Fruit fly (Drosophila melanogaster) S2 (cell line): Measurements from ENCODE around the gene NimB1.

Experiments
- CG8478 ChIP-seq: fragments of >200 bp; optimal IDR thresholded peaks from 2 replicates; lab custom pipeline; 2018
- CTCF ChIP-seq, 2 experiments: fragments of >200 bp; optimal IDR thresholded peaks; 2 replicates each; lab custom pipeline; 2018

DNA sequence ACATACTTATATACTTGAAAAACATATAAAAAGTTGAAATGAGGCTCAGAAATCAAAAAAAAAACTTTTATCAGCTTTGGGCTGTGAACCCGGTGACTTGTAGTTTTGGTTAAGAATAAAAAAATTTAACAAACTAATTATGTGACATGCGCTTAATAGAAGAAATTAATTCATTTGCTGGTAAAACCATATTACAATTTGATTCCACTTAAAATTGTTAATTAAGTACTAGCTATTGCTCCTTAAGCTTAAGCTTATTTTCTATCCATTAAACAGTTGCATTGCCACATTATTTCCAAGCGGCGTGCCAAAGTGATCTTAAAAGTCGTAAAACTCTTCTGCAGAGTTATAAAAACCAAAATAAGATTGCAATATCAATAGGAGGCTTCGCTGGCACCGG is 39.3 kb upstream of the NimB1 start:
- no peak for TF ChIP-seq CTCF (optimal IDR thresholded peaks at IDR 0.05; lab: Kevin White, UChicago)
- TF ChIP-seq CG8478 (lab: Kevin White, UChicago), result no peak
